Fruit fly (Drosophila melanogaster) whole organism, prepupa: Measurements from ENCODE around the gene RpS28a.

Experiments
- Blimp-1 ChIP-seq: fragments of 200-800 bp; sonication (Bioruptor generic); optimal IDR thresholded peaks from 3 replicates; lab custom pipeline; 2017; ENCODE audit warnings: missing biosample characterization, missing genetic modification characterization, mild to moderate bottlenecking, moderate library complexity, missing genetic modification reagents
- CG10631 ChIP-seq: fragments of 200-800 bp; sonication (Bioruptor generic); optimal IDR thresholded peaks from 2 replicates; lab custom pipeline; 2016; ENCODE audit warnings: missing biosample characterization, missing genetic modification characterization
- CG10669 ChIP-seq: fragments of 200-800 bp; sonication (Bioruptor generic); optimal IDR thresholded peaks from 3 replicates; lab custom pipeline; 2018; ENCODE audit warnings: missing biosample characterization, mild to moderate bottlenecking, missing genetic modification characterization, moderate library complexity
- CG11294 ChIP-seq: fragments of 200-800 bp; sonication (Bioruptor generic); IDR thresholded peaks from 2 replicates; pipeline ENCODE4 v1.3.6; 2022; ENCODE audit warnings: missing biosample characterization, missing genetic modification characterization
- CG11762 ChIP-seq: fragments of 200-800 bp; sonication (Bioruptor generic); optimal IDR thresholded peaks from 3 replicates; lab custom pipeline; 2016; ENCODE audit warnings: missing biosample characterization, missing genetic modification characterization; ENCODE audit not compliant: insufficient read depth
- CG15336 ChIP-seq: fragments of 200-800 bp; sonication (Bioruptor generic); IDR thresholded peaks from 2 replicates; pipeline ENCODE4 v1.3.6; 2022; ENCODE audit warnings: missing biosample characterization, missing genetic modification characterization
- CG1621 ChIP-seq: fragments of 200-800 bp; sonication (Bioruptor generic); optimal IDR thresholded peaks from 3 replicates; lab custom pipeline; 2018; ENCODE audit warnings: missing biosample characterization, mild to moderate bottlenecking, missing genetic modification characterization
- CG3032 ChIP-seq: fragments of 200-800 bp; optimal IDR thresholded peaks from 2 replicates; lab custom pipeline; 2019; ENCODE audit warnings: missing biosample characterization, mild to moderate bottlenecking, missing genetic modification characterization, moderate library complexity
- CG31627 ChIP-seq: fragments of 200-800 bp; sonication (Bioruptor generic); optimal IDR thresholded peaks from 3 replicates; lab custom pipeline; 2016; ENCODE audit warnings: missing biosample characterization, missing genetic modification characterization
- CG32006 ChIP-seq: fragments of 200-800 bp; sonication (Bioruptor generic); optimal IDR thresholded peaks from 3 replicates; lab custom pipeline; 2017; ENCODE audit warnings: missing biosample characterization, mild to moderate bottlenecking, missing genetic modification characterization
- CG34406 ChIP-seq: fragments of 200-800 bp; sonication (Bioruptor generic); optimal IDR thresholded peaks from 3 replicates; lab custom pipeline; 2016; ENCODE audit warnings: missing biosample characterization, missing genetic modification characterization
- CG3919 ChIP-seq: fragments of 200-800 bp; sonication (Bioruptor generic); optimal IDR thresholded peaks from 3 replicates; lab custom pipeline; 2016; ENCODE audit warnings: missing biosample characterization, missing genetic modification characterization
- CG4318 ChIP-seq: fragments of 200-800 bp; sonication (Bioruptor generic); optimal IDR thresholded peaks from 3 replicates; lab custom pipeline; 2017; ENCODE audit warnings: missing biosample characterization, mild to moderate bottlenecking, missing genetic modification characterization
- CG6163 ChIP-seq: fragments of 200-800 bp; sonication (Bioruptor generic); IDR thresholded peaks from 3 replicates; pipeline ENCODE4 v1.3.6; 2022; ENCODE audit warnings: missing biosample characterization, missing genetic modification characterization
- CG6792 ChIP-seq: fragments of 200-800 bp; sonication (Bioruptor generic); optimal IDR thresholded peaks from 3 replicates; lab custom pipeline; 2016; ENCODE audit warnings: missing biosample characterization, missing genetic modification characterization
- CG6854 ChIP-seq: fragments of 200-800 bp; sonication (Bioruptor generic); optimal IDR thresholded peaks from 2 replicates; lab custom pipeline; 2017; ENCODE audit warnings: missing biosample characterization, mild to moderate bottlenecking, missing genetic modification characterization
- CG7368 ChIP-seq: fragments of 200-800 bp; sonication (Bioruptor generic); optimal IDR thresholded peaks from 3 replicates; lab custom pipeline; 2016; ENCODE audit warnings: missing biosample characterization, missing genetic modification characterization
- CG8119 ChIP-seq: fragments of 200-800 bp; sonication (Bioruptor generic); IDR thresholded peaks from 3 replicates; pipeline ENCODE4 v1.3.6; 2022; ENCODE audit warnings: missing biosample characterization, missing genetic modification characterization
- CG9139 ChIP-seq: fragments of 200-800 bp; sonication (Bioruptor generic); optimal IDR thresholded peaks from 3 replicates; lab custom pipeline; 2017; ENCODE audit warnings: missing biosample characterization, mild to moderate bottlenecking, missing genetic modification characterization
- Eip75B ChIP-seq: fragments of 200-800 bp; sonication (Bioruptor generic); optimal IDR thresholded peaks from 3 replicates; lab custom pipeline; 2016; ENCODE audit warnings: missing biosample characterization, missing genetic modification characterization
- Eip93F ChIP-seq: fragments of 200-800 bp; sonication (Bioruptor generic); optimal IDR thresholded peaks from 2 replicates; lab custom pipeline; 2016; ENCODE audit warnings: missing biosample characterization, mild to moderate bottlenecking, missing genetic modification characterization
- Ets96B ChIP-seq: fragments of 200-800 bp; optimal IDR thresholded peaks from 2 replicates; lab custom pipeline; 2019; ENCODE audit warnings: missing biosample characterization, mild to moderate bottlenecking, missing genetic modification characterization, moderate library complexity
- Gug ChIP-seq: fragments of 200-800 bp; sonication (Bioruptor generic); IDR thresholded peaks from 2 replicates; pipeline ENCODE4 v1.3.6; 2022; ENCODE audit warnings: missing biosample characterization, missing genetic modification characterization
- Hr38 ChIP-seq: sonication (Bioruptor generic); optimal IDR thresholded peaks from 2 replicates; lab custom pipeline; 2016; ENCODE audit warnings: missing biosample characterization, missing genetic modification characterization
- Hr39 ChIP-seq: fragments of 200-800 bp; sonication (Bioruptor generic); optimal IDR thresholded peaks from 2 replicates; lab custom pipeline; 2016; ENCODE audit warnings: missing biosample characterization, missing genetic modification characterization
- Hr4 ChIP-seq: fragments of 200-800 bp; sonication (Bioruptor generic); optimal IDR thresholded peaks from 3 replicates; lab custom pipeline; 2016; ENCODE audit warnings: missing biosample characterization, missing genetic modification characterization
- Lpt ChIP-seq: fragments of 200-800 bp; sonication (Bioruptor generic); optimal IDR thresholded peaks from 3 replicates; lab custom pipeline; 2016; ENCODE audit warnings: missing biosample characterization, missing genetic modification characterization
- Met ChIP-seq: fragments of 200-800 bp; sonication (Bioruptor generic); optimal IDR thresholded peaks from 3 replicates; lab custom pipeline; 2016; ENCODE audit warnings: missing biosample characterization, missing genetic modification characterization
- OdsH ChIP-seq: fragments of 200-800 bp; sonication (Bioruptor generic); optimal IDR thresholded peaks from 3 replicates; lab custom pipeline; 2016; ENCODE audit warnings: missing biosample characterization, missing genetic modification characterization
- Smox ChIP-seq: fragments of 200-800 bp; sonication (Bioruptor generic); optimal IDR thresholded peaks from 3 replicates; lab custom pipeline; 2016; ENCODE audit warnings: missing biosample characterization, missing genetic modification characterization
- Sox14 ChIP-seq: fragments of 200-800 bp; sonication (Bioruptor generic); optimal IDR thresholded peaks from 3 replicates; lab custom pipeline; 2016; ENCODE audit warnings: missing biosample characterization, missing genetic modification characterization
- achi ChIP-seq: fragments of 200-800 bp; sonication (Bioruptor generic); optimal IDR thresholded peaks from 3 replicates; lab custom pipeline; 2016; ENCODE audit warnings: missing biosample characterization, missing genetic modification characterization
- acj6 ChIP-seq: fragments of 200-800 bp; sonication (Bioruptor generic); optimal IDR thresholded peaks from 3 replicates; lab custom pipeline; 2016; ENCODE audit warnings: missing biosample characterization, missing genetic modification characterization
- cyc ChIP-seq: fragments of 200-800 bp; sonication (Bioruptor generic); optimal IDR thresholded peaks from 3 replicates; lab custom pipeline; 2016; ENCODE audit warnings: missing biosample characterization, missing genetic modification characterization
- dac ChIP-seq: fragments of 200-800 bp; sonication (Bioruptor generic); optimal IDR thresholded peaks from 2 replicates; lab custom pipeline; 2017; ENCODE audit warnings: missing biosample characterization, mild to moderate bottlenecking, missing genetic modification characterization
- esn ChIP-seq: fragments of 200-800 bp; sonication (Bioruptor generic); optimal IDR thresholded peaks from 2 replicates; lab custom pipeline; 2016; ENCODE audit warnings: missing biosample characterization, mild to moderate bottlenecking, missing genetic modification characterization, moderate library complexity
- fd59A ChIP-seq: fragments of 200-800 bp; sonication (Bioruptor generic); optimal IDR thresholded peaks from 2 replicates; lab custom pipeline; 2017; ENCODE audit warnings: missing biosample characterization, mild to moderate bottlenecking, missing genetic modification characterization, missing genetic modification reagents
- fd85E ChIP-seq: fragments of 200-800 bp; sonication (Bioruptor generic); optimal IDR thresholded peaks from 3 replicates; lab custom pipeline; 2016; ENCODE audit warnings: missing biosample characterization, missing genetic modification characterization
- fkh ChIP-seq: fragments of 200-800 bp; sonication (Bioruptor generic); optimal IDR thresholded peaks from 3 replicates; lab custom pipeline; 2017; ENCODE audit warnings: missing biosample characterization, mild to moderate bottlenecking, missing genetic modification characterization, moderate library complexity
- net ChIP-seq: fragments of 200-800 bp; sonication (Bioruptor generic); optimal IDR thresholded peaks from 3 replicates; lab custom pipeline; 2016; ENCODE audit warnings: missing biosample characterization, missing genetic modification characterization
- spab ChIP-seq: fragments of 200-800 bp; sonication (Bioruptor generic); optimal IDR thresholded peaks from 2 replicates; lab custom pipeline; 2017; ENCODE audit warnings: missing biosample characterization, mild to moderate bottlenecking, missing genetic modification characterization, missing genetic modification reagents
- ss ChIP-seq, 2 experiments: fragments of 200-800 bp; sonication (Bioruptor generic); optimal IDR thresholded peaks; 2 replicates in 1 of 2; 3 replicates in 1 of 2; lab custom pipeline; 2017 to 2018; ENCODE audit warnings: mild to moderate bottlenecking in 2 of 2, missing biosample characterization in 2 of 2, missing genetic modification characterization in 2 of 2, moderate library complexity in 1 of 2
- svp ChIP-seq: fragments of 200-800 bp; sonication (Bioruptor generic); peaks from one replicate; lab custom pipeline; 2016; ENCODE audit warnings: missing biosample characterization, missing genetic modification characterization
- topi ChIP-seq: fragments of 200-800 bp; sonication (Bioruptor generic); optimal IDR thresholded peaks from 3 replicates; lab custom pipeline; 2016; ENCODE audit warnings: missing biosample characterization, missing genetic modification characterization
- vri ChIP-seq: fragments of 200-800 bp; sonication (Bioruptor generic); optimal IDR thresholded peaks from 3 replicates; lab custom pipeline; 2016; ENCODE audit warnings: missing biosample characterization, mild to moderate bottlenecking, missing genetic modification characterization

The RpS28a gene

DNA sequence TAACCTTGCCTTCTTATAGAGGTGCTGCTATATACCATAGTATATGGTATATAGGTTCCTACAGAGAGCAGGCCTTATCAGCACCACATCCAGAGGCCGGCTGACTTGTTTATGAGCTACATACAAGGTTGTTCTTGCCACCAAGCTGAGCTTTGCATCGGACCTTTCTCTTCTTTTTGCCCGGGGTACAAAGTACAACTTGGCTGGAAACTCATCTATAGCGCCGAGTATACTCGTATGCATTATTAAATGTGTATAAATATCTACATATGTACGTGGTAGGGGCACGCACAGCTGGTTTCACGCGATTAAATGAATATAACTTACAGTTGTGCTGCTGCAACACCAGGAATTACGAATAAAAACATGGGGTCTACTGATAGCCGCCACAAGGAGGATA lies 8.5 kb downstream of the RpS28a start (continued):
- TF ChIP-seq acj6 (GFP tag; lab: Kevin White, UChicago) (no peak), OdsH (GFP tag; lab: Kevin White, UChicago) (no peak), Eip75B (GFP tag; lab: Kevin White, UChicago) (no peak), CG10669 (peak; percentile 67), topi (GFP tag; lab: Kevin White, UChicago) (peak; percentile 36), CG15336 (peak; percentile 40; the same call in 1 of the 2 replicates), Ets96B (peak; percentile 46), net (peak; percentile 50), achi (GFP tag; lab: Kevin White, UChicago) (peak; percentile 18), CG3919 (GFP tag; lab: Kevin White, UChicago) (peak; percentile 59), Hr39 (GFP tag; lab: Kevin White, UChicago) (no peak), spab (peak; percentile 77), Met (GFP tag; lab: Kevin White, UChicago) (peak; percentile 7), CG9139 (GFP tag; lab: Kevin White, UChicago) (peak; percentile 93), Eip93F (GFP tag; lab: Kevin White, UChicago) (peak; percentile 2)
- TF ChIP-seq, all 60 proteins: peak for 26

DNA sequence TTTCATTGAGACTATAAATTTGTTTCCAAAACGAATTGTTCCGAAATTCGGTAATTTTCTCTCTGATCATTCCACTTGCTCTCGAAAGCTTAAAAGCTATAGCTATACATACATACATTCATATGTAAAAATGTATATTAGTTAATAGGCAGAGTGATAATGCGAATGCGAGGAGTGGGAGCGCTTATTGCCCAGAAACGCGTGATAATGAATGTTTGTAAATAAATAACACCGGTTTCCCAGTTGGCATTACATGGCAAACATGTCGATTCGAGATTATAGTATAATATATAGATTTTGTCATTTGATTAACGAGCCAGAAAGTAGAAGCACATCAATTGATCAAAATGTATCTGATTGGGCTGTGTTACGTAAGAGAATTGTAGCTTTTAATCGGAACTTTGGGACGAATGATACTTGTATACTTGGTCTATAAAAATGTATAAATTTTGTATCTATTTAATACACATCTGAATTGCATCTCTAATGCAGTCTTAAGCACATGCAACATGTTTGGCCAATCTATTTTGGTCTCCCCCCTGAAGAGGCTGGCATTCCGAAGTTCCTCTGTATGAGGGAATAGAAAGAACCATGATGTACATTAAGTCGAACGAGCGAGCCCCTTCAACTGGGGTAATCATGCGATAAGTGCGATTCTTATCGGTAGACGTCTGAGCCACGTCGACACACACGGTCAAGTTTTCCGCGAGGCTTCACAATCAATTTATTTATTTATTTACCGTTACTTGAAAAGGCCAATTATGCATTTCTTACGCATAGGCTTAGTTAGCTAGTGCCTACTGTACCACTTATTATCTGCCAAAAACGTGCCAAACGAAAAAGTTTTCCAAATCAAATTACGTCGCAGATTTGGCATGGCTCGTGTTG lies 9.6 kb downstream of the RpS28a start:
- TF ChIP-seq achi (GFP tag; lab: Kevin White, UChicago) (peak; percentile 32), CG8119 (peak; percentile 46; the same call in 1 of the 3 replicates), Gug (GFP tag; lab: Robert Waterston, UW) (no peak), fd59A (GFP tag; lab: Kevin White, UChicago) (no peak), CG15336 (peak; percentile 64), CG3032 (tag; lab: Kevin White, UChicago) (no peak), topi (GFP tag; lab: Kevin White, UChicago) (no peak), CG7368 (GFP tag; lab: Kevin White, UChicago) (no peak), CG4318 (no peak), Eip75B (GFP tag; lab: Kevin White, UChicago) (no peak), Met (GFP tag; lab: Kevin White, UChicago) (no peak), fd85E (GFP tag; lab: Kevin White, UChicago) (no peak), CG10669 (no peak), CG10631 (GFP tag; lab: Kevin White, UChicago) (no peak), CG1621 (tag; lab: Kevin White, UChicago) (no peak), CG6792 (GFP tag; lab: Kevin White, UChicago) (no peak), esn (GFP tag; lab: Kevin White, UChicago) (no peak), CG11762 (GFP tag; lab: Kevin White, UChicago) (no peak), Eip93F (GFP tag; lab: Kevin White, UChicago) (no peak), cyc (GFP tag; lab: Kevin White, UChicago) (no peak), Blimp-1 (GFP tag; lab: Kevin White, UChicago) (no peak), Ets96B (no peak), CG3919 (GFP tag; lab: Kevin White, UChicago) (no peak), Lpt (no peak), CG6163 (peak; percentile 59), CG6854 (GFP tag; lab: Kevin White, UChicago) (no peak), Sox14 (peak; percentile 27), CG9139 (GFP tag; lab: Kevin White, UChicago) (no peak), CG32006 (peak; percentile 53), net (peak; percentile 23), Hr39 (GFP tag; lab: Kevin White, UChicago) (no peak), dac (GFP tag; lab: Kevin White, UChicago) (no peak), svp (peak; percentile 44), Smox (GFP tag; lab: Kevin White, UChicago) (no peak), CG34406 (GFP tag; lab: Kevin White, UChicago) (no peak), fkh (peak; percentile 70), OdsH (GFP tag; lab: Kevin White, UChicago) (peak; percentile 25), vri (peak; percentile 68), Hr38 (GFP tag; lab: Kevin White, UChicago) (no peak), CG31627 (GFP tag; lab: Kevin White, UChicago) (peak; percentile 17), ss (GFP tag; optimal IDR thresholded peaks at IDR 0.05; lab: Kevin White, UChicago) (no peak), CG11294 (GFP tag; lab: Robert Waterston, UW) (peak; percentile 34; the same call in 1 of the 2 replicates), Hr4 (peak; percentile 55)
